Fruit fly (Drosophila melanogaster): ENCODE data around the gene Srp72.

Gene Srp72

dm6 chr3R:20616801-20617200, 28.3 kb downstream of the Srp72 start, which contains the start of gene CG15923:
Gene CG15923 (minus strand): TSS chr3R:20616901.
- TF ChIP-seq CG4318 (GFP tag; optimal IDR thresholded peaks at IDR 0.05) (no peak), Smox (GFP tag; optimal IDR thresholded peaks at IDR 0.05) (no peak), Sox102F (GFP tag; optimal IDR thresholded peaks at IDR 0.05) (no peak), achi (GFP tag; optimal IDR thresholded peaks at IDR 0.05) (no peak), Eip93F (GFP tag; optimal IDR thresholded peaks at IDR 0.05) (no peak), Gug (GFP tag; IDR thresholded peaks at IDR 0.05) (no peak), Eip78C (GFP tag) (no peak), salr (GFP tag; optimal IDR thresholded peaks at IDR 0.05) (no peak), CG3919 (GFP tag; optimal IDR thresholded peaks at IDR 0.05) (no peak), CG6792 (GFP tag; optimal IDR thresholded peaks at IDR 0.05) (no peak), CG8632 (GFP tag; optimal IDR thresholded peaks at IDR 0.05) (no peak), Hr4 (GFP tag; optimal IDR thresholded peaks at IDR 0.05) (no peak), vri (GFP tag; optimal IDR thresholded peaks at IDR 0.05) (no peak), CG6163 (GFP tag; IDR thresholded peaks at IDR 0.05) (no peak), CG15336 (GFP tag; IDR thresholded peaks at IDR 0.05) (no peak), CG8119 (GFP tag; IDR thresholded peaks at IDR 0.05) (no peak), dsx (GFP tag; optimal IDR thresholded peaks at IDR 0.05; ENCODE audit: poor library complexity, severe bottlenecking) (no peak)

- TF ChIP-seq CG8632 (GFP tag; optimal IDR thresholded peaks at IDR 0.05) (no peak), Sox15 (GFP tag; optimal IDR thresholded peaks at IDR 0.05) (no peak), Eip78C (GFP tag) (peak; percentile 22)
These were observed 29.1 kb downstream of the Srp72 start, which contains the start of gene CG5466 for dm6 chr3R:20617583-20617982. Gene CG5466 (plus strand): TSS chr3R:20617883.

dm6 chr3R:20618947-20619346, 30.4 kb downstream of the Srp72 start:
- TF ChIP-seq Lpt (GFP tag; optimal IDR thresholded peaks at IDR 0.05) = no peak
- no peak for TF ChIP-seq dac (GFP tag; optimal IDR thresholded peaks at IDR 0.05)
- no peak for TF ChIP-seq CG6163 (GFP tag; IDR thresholded peaks at IDR 0.05)
- no peak for TF ChIP-seq CG8319 (GFP tag; optimal IDR thresholded peaks at IDR 0.05)
- TF ChIP-seq CG9139 (GFP tag; optimal IDR thresholded peaks at IDR 0.05) = no peak

dm6 chr3R:20621805-20622286, 33.3 kb downstream of the Srp72 start, which contains the start of gene H:
Gene H (plus strand): TSS chr3R:20621938.
- TF ChIP-seq net (GFP tag; optimal IDR thresholded peaks at IDR 0.05) (no peak), Sox14 (GFP tag; optimal IDR thresholded peaks at IDR 0.05) (peak; percentile 8), salr (GFP tag; optimal IDR thresholded peaks at IDR 0.05) (no peak), Sox102F (GFP tag; optimal IDR thresholded peaks at IDR 0.05) (no peak), dac (GFP tag; optimal IDR thresholded peaks at IDR 0.05) (no peak), CG6854 (GFP tag; optimal IDR thresholded peaks at IDR 0.05) (no peak), CG34406 (GFP tag; optimal IDR thresholded peaks at IDR 0.05) (no peak), Ets96B (tag; optimal IDR thresholded peaks at IDR 0.05) (no peak), CG11762 (GFP tag; optimal IDR thresholded peaks at IDR 0.05; ENCODE audit: insufficient read depth) (no peak)

dm6 chr3R:20622297-20623168, 34.0 kb downstream of the Srp72 start:
- no peak for TF ChIP-seq Sox14 (GFP tag; optimal IDR thresholded peaks at IDR 0.05)
- no peak for TF ChIP-seq eg (GFP tag; IDR thresholded peaks at IDR 0.05)
- TF ChIP-seq CG4318 (GFP tag; optimal IDR thresholded peaks at IDR 0.05) = no peak
- no peak for TF ChIP-seq salr (GFP tag; optimal IDR thresholded peaks at IDR 0.05)
- TF ChIP-seq CG6808 (GFP tag; optimal IDR thresholded peaks at IDR 0.05) = no peak
- no peak for TF ChIP-seq CG3919 (GFP tag; optimal IDR thresholded peaks at IDR 0.05)
- no peak for TF ChIP-seq Eip75B (GFP tag; optimal IDR thresholded peaks at IDR 0.05)
- no peak for TF ChIP-seq CG10669 (GFP tag; optimal IDR thresholded peaks at IDR 0.05)
- no peak for TF ChIP-seq CG6792 (GFP tag; optimal IDR thresholded peaks at IDR 0.05)
- TF ChIP-seq CG11762 (GFP tag; optimal IDR thresholded peaks at IDR 0.05; ENCODE audit: insufficient read depth) = no peak
- TF ChIP-seq CG6854 (GFP tag; optimal IDR thresholded peaks at IDR 0.05) = no peak
